Fruit fly (Drosophila melanogaster) whole organism, embryonic: Measurements from ENCODE around the gene TkR86C.

Experiments
- Adf1 ChIP-seq: fragments of 200-800 bp; sonication (Bioruptor generic); IDR thresholded peaks from 2 replicates; pipeline ENCODE4 v1.3.6; 2022; ENCODE audit warnings: missing biosample characterization, missing genetic modification characterization
- Blimp-1 ChIP-seq: fragments of 200-800 bp; sonication (Bioruptor generic); optimal IDR thresholded peaks from 3 replicates; lab custom pipeline; 2018; ENCODE audit warnings: missing biosample characterization, missing genetic modification characterization, mild to moderate bottlenecking, moderate library complexity, missing genetic modification reagents
- CG11696 ChIP-seq: fragments of 200-800 bp; sonication (Bioruptor generic); IDR thresholded peaks from 2 replicates; pipeline ENCODE4 v1.3.6; 2022; ENCODE audit warnings: missing biosample characterization, missing genetic modification characterization
- CG12391 ChIP-seq: fragments of 200-800 bp; sonication (Bioruptor generic); optimal IDR thresholded peaks from 3 replicates; lab custom pipeline; 2018; ENCODE audit warnings: missing biosample characterization, mild to moderate bottlenecking, missing genetic modification characterization, moderate library complexity
- CG13287 ChIP-seq: fragments of 200-800 bp; sonication (Bioruptor generic); IDR thresholded peaks from 2 replicates; pipeline ENCODE4 v1.3.6; 2022; ENCODE audit warnings: missing biosample characterization, missing genetic modification characterization; ENCODE audit not compliant: partially characterized antibody
- CG15011 ChIP-seq: fragments of 200-800 bp; sonication (Bioruptor generic); optimal IDR thresholded peaks from 3 replicates; lab custom pipeline; 2018; ENCODE audit warnings: missing biosample characterization, mild to moderate bottlenecking, missing genetic modification characterization
- CG15073 ChIP-seq: fragments of 200-800 bp; sonication (Bioruptor generic); optimal IDR thresholded peaks from 2 replicates; lab custom pipeline; 2016; ENCODE audit warnings: missing biosample characterization, missing genetic modification characterization
- CG1529 ChIP-seq: fragments of 200-800 bp; sonication (Bioruptor generic); optimal IDR thresholded peaks from 3 replicates; lab custom pipeline; 2018; ENCODE audit warnings: missing biosample characterization, missing genetic modification characterization
- CG18011 ChIP-seq: fragments of 200-800 bp; sonication (Bioruptor generic); optimal IDR thresholded peaks from 2 replicates; lab custom pipeline; 2017; ENCODE audit warnings: missing biosample characterization, missing genetic modification characterization, mild to moderate bottlenecking, moderate library complexity, missing genotype
- CG18476 ChIP-seq: fragments of 200-800 bp; sonication (Bioruptor generic); optimal IDR thresholded peaks from 2 replicates; lab custom pipeline; 2016; ENCODE audit warnings: missing biosample characterization, mild to moderate bottlenecking, missing genetic modification characterization
- CG18764 ChIP-seq: fragments of 200-800 bp; sonication (Bioruptor generic); optimal IDR thresholded peaks from 3 replicates; lab custom pipeline; 2016; ENCODE audit warnings: missing biosample characterization, missing genetic modification characterization
- CG2116 ChIP-seq: fragments of 200-800 bp; sonication (Bioruptor generic); optimal IDR thresholded peaks from 3 replicates; lab custom pipeline; 2018; ENCODE audit warnings: missing biosample characterization, mild to moderate bottlenecking, missing genetic modification characterization
- CG32767 ChIP-seq: fragments of 200-800 bp; sonication (Bioruptor generic); IDR thresholded peaks from 2 replicates; pipeline ENCODE4 v1.3.6; 2022; ENCODE audit warnings: missing biosample characterization, missing genetic modification characterization
- CG3407 ChIP-seq: fragments of 200-800 bp; sonication (Bioruptor generic); optimal IDR thresholded peaks from 2 replicates; lab custom pipeline; 2018; ENCODE audit warnings: missing biosample characterization, mild to moderate bottlenecking, missing genetic modification characterization
- CG4282 ChIP-seq: fragments of 200-800 bp; sonication (Bioruptor generic); optimal IDR thresholded peaks from 2 replicates; lab custom pipeline; 2016; ENCODE audit warnings: missing biosample characterization, missing genetic modification characterization
- CG4360 ChIP-seq: fragments of 200-800 bp; sonication (Bioruptor generic); IDR thresholded peaks from 2 replicates; pipeline ENCODE4 v1.3.6; 2022; ENCODE audit warnings: missing biosample characterization, missing genetic modification characterization
- CG4854 ChIP-seq: fragments of 200-800 bp; sonication (Bioruptor generic); optimal IDR thresholded peaks from 2 replicates; lab custom pipeline; 2016; ENCODE audit warnings: missing biosample characterization, missing genetic modification characterization, inconsistent platforms
- CG7372 ChIP-seq: fragments of 200-800 bp; sonication (Bioruptor generic); IDR thresholded peaks from 2 replicates; pipeline ENCODE4 v1.3.6; 2022; ENCODE audit warnings: missing biosample characterization, missing genetic modification characterization
- CG9215 ChIP-seq: fragments of 200-800 bp; sonication (Bioruptor generic); IDR thresholded peaks from 2 replicates; pipeline ENCODE4 v1.3.6; 2022; ENCODE audit warnings: missing biosample characterization, missing genetic modification characterization
- CoRest ChIP-seq: fragments of 200-800 bp; sonication (Bioruptor generic); optimal IDR thresholded peaks from 3 replicates; lab custom pipeline; 2018; ENCODE audit warnings: missing biosample characterization, mild to moderate bottlenecking, missing genetic modification characterization, moderate library complexity
- Deaf1 ChIP-seq: fragments of 200-800 bp; optimal IDR thresholded peaks from 3 replicates; lab custom pipeline; 2019; ENCODE audit warnings: missing biosample characterization, mild to moderate bottlenecking, missing genetic modification characterization, moderate library complexity
- Dip2 ChIP-seq: fragments of 200-800 bp; sonication (Bioruptor generic); IDR thresholded peaks from 2 replicates; pipeline ENCODE4 v1.3.6; 2022; ENCODE audit warnings: missing biosample characterization, missing genetic modification characterization
- Dip3 ChIP-seq: fragments of 200-800 bp; sonication (Bioruptor generic); optimal IDR thresholded peaks from 3 replicates; lab custom pipeline; 2016; ENCODE audit warnings: missing biosample characterization, missing genetic modification characterization
- Ets65A ChIP-seq: fragments of 200-800 bp; sonication (Bioruptor generic); peaks from one replicate; lab custom pipeline; 2016; ENCODE audit warnings: missing biosample characterization, missing genetic modification characterization
- Hr39 ChIP-seq: fragments of >200 bp; optimal IDR thresholded peaks from 2 replicates; lab custom pipeline; 2017
- MTF-1 ChIP-seq: fragments of 200-800 bp; sonication (Bioruptor generic); optimal IDR thresholded peaks from 2 replicates; lab custom pipeline; 2018; ENCODE audit warnings: missing biosample characterization, mild to moderate bottlenecking, missing genetic modification characterization, borderline replicate concordance
- Oaz ChIP-seq: fragments of 200-800 bp; sonication (Bioruptor generic); IDR thresholded peaks from 2 replicates; pipeline ENCODE4 v1.3.6; 2022; ENCODE audit warnings: missing biosample characterization, missing genetic modification characterization
- Oli ChIP-seq: fragments of 200-800 bp; sonication (Bioruptor generic); optimal IDR thresholded peaks from 2 replicates; lab custom pipeline; 2018; ENCODE audit warnings: missing biosample characterization, mild to moderate bottlenecking, missing genetic modification characterization, moderate library complexity
- Optix ChIP-seq: fragments of 200-800 bp; sonication (Bioruptor generic); IDR thresholded peaks from 3 replicates; pipeline ENCODE4 v1.3.6; 2022; ENCODE audit warnings: missing biosample characterization, missing genetic modification characterization
- Ptx1 ChIP-seq: fragments of 200-800 bp; sonication (Bioruptor generic); IDR thresholded peaks from 2 replicates; pipeline ENCODE4 v1.3.6; 2022; ENCODE audit warnings: missing biosample characterization, missing genetic modification characterization
- Six4 ChIP-seq: fragments of 200-800 bp; sonication (Bioruptor generic); optimal IDR thresholded peaks from 2 replicates; lab custom pipeline; 2016; ENCODE audit warnings: missing biosample characterization, missing genetic modification characterization
- Sry-β ChIP-seq: fragments of 200-800 bp; sonication (Bioruptor generic); optimal IDR thresholded peaks from 2 replicates; lab custom pipeline; 2018; ENCODE audit warnings: missing biosample characterization, mild to moderate bottlenecking, missing genetic modification characterization, moderate library complexity
- al ChIP-seq: fragments of 200-800 bp; sonication (Bioruptor generic); IDR thresholded peaks from 2 replicates; pipeline ENCODE4 v1.3.6; 2022; ENCODE audit warnings: missing biosample characterization, missing genetic modification characterization
- amos ChIP-seq: fragments of 200-800 bp; sonication (Bioruptor generic); IDR thresholded peaks from 2 replicates; pipeline ENCODE4 v1.3.6; 2022; ENCODE audit warnings: missing biosample characterization, missing genetic modification characterization; ENCODE audit not compliant: partially characterized antibody
- chinmo ChIP-seq: fragments of 200-800 bp; sonication (Bioruptor generic); IDR thresholded peaks from 4 replicates; pipeline ENCODE4 v1.3.6; 2022; ENCODE audit warnings: missing biosample characterization, missing genetic modification characterization; ENCODE audit not compliant: partially characterized antibody
- dpn ChIP-seq, 2 experiments: fragments of 200-800 bp; sonication (Bioruptor generic); optimal IDR thresholded peaks; 3 replicates each; lab custom pipeline; 2016; ENCODE audit warnings: missing biosample characterization in 2 of 2, missing genetic modification characterization in 2 of 2
- gsb ChIP-seq: fragments of 200-800 bp; sonication (Bioruptor generic); IDR thresholded peaks from 2 replicates; pipeline ENCODE4 v1.3.6; 2022; ENCODE audit warnings: missing biosample characterization, missing genetic modification characterization
- ham ChIP-seq: fragments of 200-800 bp; sonication (Bioruptor generic); IDR thresholded peaks from 2 replicates; pipeline ENCODE4 v1.3.6; 2022; ENCODE audit warnings: missing biosample characterization, missing genetic modification characterization
- mirr ChIP-seq: fragments of 200-800 bp; sonication (Bioruptor generic); optimal IDR thresholded peaks from 3 replicates; lab custom pipeline; 2018; ENCODE audit warnings: missing biosample characterization, mild to moderate bottlenecking, missing genetic modification characterization
- nerfin-2 ChIP-seq: fragments of 200-800 bp; sonication (Bioruptor generic); IDR thresholded peaks from 2 replicates; pipeline ENCODE4 v1.3.6; 2022; ENCODE audit warnings: missing biosample characterization, missing genetic modification characterization; ENCODE audit not compliant: partially characterized antibody
- nmo ChIP-seq: fragments of 200-800 bp; sonication (Bioruptor generic); optimal IDR thresholded peaks from 2 replicates; lab custom pipeline; 2018; ENCODE audit warnings: missing biosample characterization, mild to moderate bottlenecking, missing genetic modification characterization, moderate library complexity
- oc ChIP-seq: fragments of 200-800 bp; sonication (Bioruptor generic); optimal IDR thresholded peaks from 2 replicates; lab custom pipeline; 2018; ENCODE audit warnings: missing biosample characterization, mild to moderate bottlenecking, missing genetic modification characterization, moderate library complexity
- phol ChIP-seq: fragments of 200-800 bp; sonication (Bioruptor generic); optimal IDR thresholded peaks from 3 replicates; lab custom pipeline; 2018; ENCODE audit warnings: missing biosample characterization, mild to moderate bottlenecking, missing genetic modification characterization, moderate library complexity
- pnt ChIP-seq: fragments of 200-800 bp; sonication (Bioruptor generic); optimal IDR thresholded peaks from 3 replicates; lab custom pipeline; 2016; ENCODE audit warnings: missing biosample characterization, missing genetic modification characterization
- prd ChIP-seq, 3 experiments: fragments of >200 bp in 2 of 3; fragments of 200-800 bp in 1 of 3; sonication (Bioruptor generic) in 1 of 3; optimal IDR thresholded peaks in 2 of 3; IDR thresholded peaks in 1 of 3; 2 replicates in 2 of 3; 3 replicates in 1 of 3; pipeline versions ENCODE4 v1.3.6 to Lab custom; 2017 to 2022; ENCODE audit warnings: missing biosample characterization in 1 of 3, missing genetic modification characterization in 1 of 3
- sens ChIP-seq: fragments of 200-800 bp; sonication (Bioruptor generic); peaks from one replicate; lab custom pipeline; 2016; ENCODE audit warnings: missing biosample characterization, missing genetic modification characterization
- sima ChIP-seq: fragments of 200-800 bp; sonication (Bioruptor generic); optimal IDR thresholded peaks from 2 replicates; lab custom pipeline; 2016; ENCODE audit warnings: missing biosample characterization, missing genetic modification characterization
- sr ChIP-seq: fragments of 200-800 bp; sonication (Bioruptor generic); IDR thresholded peaks from 3 replicates; pipeline ENCODE4 v1.3.6; 2022; ENCODE audit warnings: missing biosample characterization, missing genetic modification characterization
- tll ChIP-seq, 2 experiments: fragments of 200-800 bp in 1 of 2; fragments of >200 bp in 1 of 2; sonication (Bioruptor generic) in 1 of 2; optimal IDR thresholded peaks; 2 replicates each; lab custom pipeline; 2017 to 2019; ENCODE audit warnings: missing biosample characterization in 2 of 2, missing genetic modification characterization in 2 of 2, mild to moderate bottlenecking in 1 of 2, moderate library complexity in 1 of 2
- unpg ChIP-seq: fragments of 200-800 bp; sonication (Bioruptor generic); optimal IDR thresholded peaks from 3 replicates; lab custom pipeline; 2018; ENCODE audit warnings: missing biosample characterization, mild to moderate bottlenecking, missing genetic modification characterization, moderate library complexity
- wor ChIP-seq: fragments of 200-800 bp; sonication (Bioruptor generic); IDR thresholded peaks from 2 replicates; pipeline ENCODE4 v1.3.6; 2022; ENCODE audit warnings: missing biosample characterization, missing genetic modification characterization

The TkR86C gene

DNA sequence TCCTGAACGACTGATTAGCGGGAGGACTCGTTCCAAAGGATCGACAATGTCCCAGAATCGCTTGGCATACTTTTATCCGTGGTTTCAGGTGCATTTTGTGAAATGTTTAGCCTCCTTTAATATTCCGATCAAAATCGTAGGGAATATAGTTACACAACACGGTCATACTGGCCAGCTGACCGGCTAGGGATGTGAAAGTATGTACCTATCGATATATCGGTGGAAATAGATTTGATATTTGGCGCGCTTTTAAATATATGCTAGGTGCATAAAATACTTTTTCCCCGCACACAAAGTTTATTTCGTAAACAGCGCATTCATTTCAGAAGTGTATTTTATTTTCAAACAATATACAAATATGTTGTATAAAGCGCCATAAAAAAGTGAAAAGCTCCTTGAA, 42.9 kb downstream of the TkR86C start, which contains the start of gene CG31278 (continued):
- TF ChIP-seq CG4854 (GFP tag; lab: Kevin White, UChicago) (no peak), pnt (GFP tag; lab: Kevin White, UChicago) (no peak), Ptx1 (GFP tag; lab: Robert Waterston, UW) (no peak), nerfin-2 (GFP tag; lab: Robert Waterston, UW) (peak; percentile 39; the same call in 1 of the 2 replicates), CG13287 (GFP tag; lab: Robert Waterston, UW) (peak; percentile 85), CG3407 (no peak), Dip2 (GFP tag; lab: Robert Waterston, UW) (no peak), phol (tag; lab: Kevin White, UChicago) (no peak), CG15011 (GFP tag; lab: Kevin White, UChicago) (no peak), Adf1 (GFP tag; lab: Robert Waterston, UW) (no peak), dpn (GFP tag; optimal IDR thresholded peaks at IDR 0.05; lab: Kevin White, UChicago) (no peak), mirr (GFP tag; lab: Kevin White, UChicago) (no peak), al (GFP tag; lab: Robert Waterston, UW) (no peak), Blimp-1 (GFP tag; lab: Kevin White, UChicago) (no peak), wor (no peak), CoRest (tag; lab: Kevin White, UChicago) (no peak), CG18011 (no peak), Ets65A (no peak), Oaz (GFP tag; lab: Robert Waterston, UW) (no peak), prd (optimal IDR thresholded peaks at IDR 0.05; lab: Kevin White, UChicago) (no peak), prd (GFP tag; IDR thresholded peaks at IDR 0.05; lab: Robert Waterston, UW) (no peak), CG12391 (tag; lab: Kevin White, UChicago) (no peak), CG4360 (GFP tag; lab: Robert Waterston, UW) (no peak), CG11696 (GFP tag; lab: Robert Waterston, UW) (no peak), tll (GFP tag; optimal IDR thresholded peaks at IDR 0.05; lab: Kevin White, UChicago) (no peak), CG15073 (GFP tag; lab: Kevin White, UChicago) (no peak), Sry-β (GFP tag; lab: Kevin White, UChicago) (no peak), CG4282 (no peak), Six4 (GFP tag; lab: Kevin White, UChicago) (no peak), sr (no peak), CG18476 (GFP tag; lab: Kevin White, UChicago) (no peak), sens (GFP tag; lab: Kevin White, UChicago) (peak; percentile 58), CG7372 (GFP tag; lab: Robert Waterston, UW) (no peak), ham (no peak), Deaf1 (tag; lab: Kevin White, UChicago) (no peak), CG32767 (GFP tag; lab: Robert Waterston, UW) (no peak), MTF-1 (GFP tag; lab: Kevin White, UChicago) (no peak), CG18764 (GFP tag; lab: Kevin White, UChicago) (no peak), Dip3 (GFP tag; lab: Kevin White, UChicago) (no peak), CG1529 (GFP tag; lab: Kevin White, UChicago) (no peak), sima (GFP tag; lab: Kevin White, UChicago) (no peak), Optix (GFP tag; lab: Robert Waterston, UW) (no peak), chinmo (GFP tag; lab: Robert Waterston, UW) (0 out of 4 replicates have a peak, but pooled peaks have one; percentile 84), Oli (tag; lab: Kevin White, UChicago) (no peak), nmo (peak; percentile 23), CG9215 (GFP tag; lab: Robert Waterston, UW) (no peak), unpg (GFP tag; lab: Kevin White, UChicago) (no peak), Hr39 (lab: Kevin White, UChicago) (no peak), CG2116 (GFP tag; lab: Kevin White, UChicago) (peak; percentile 46), oc (tag; lab: Kevin White, UChicago) (no peak), amos (GFP tag; lab: Robert Waterston, UW) (peak; percentile 84), gsb (GFP tag; lab: Robert Waterston, UW) (no peak)
